Fruit fly (Drosophila melanogaster): ENCODE measurements around the gene CG32262.

Gene CG32262

dm6 chr3L:3786344-3787076, 23.5 kb downstream of the CG32262 start:
- TF ChIP-seq svp (GFP tag) (peak; percentile 44), CG1621 (tag; optimal IDR thresholded peaks at IDR 0.05) (no peak), CG9139 (GFP tag; optimal IDR thresholded peaks at IDR 0.05) (no peak), fd85E (GFP tag; optimal IDR thresholded peaks at IDR 0.05) (no peak), fkh (GFP tag; optimal IDR thresholded peaks at IDR 0.05) (peak; percentile 49), Eip93F (GFP tag; optimal IDR thresholded peaks at IDR 0.05) (no peak), net (GFP tag; optimal IDR thresholded peaks at IDR 0.05) (peak; percentile 9), CG15336 (GFP tag; IDR thresholded peaks at IDR 0.05) (peak; percentile 54; the same call in 1 of the 2 replicates), Sox15 (GFP tag; optimal IDR thresholded peaks at IDR 0.05) (peak; percentile 9), CG11294 (GFP tag; IDR thresholded peaks at IDR 0.05) (0 out of 2 replicates have a peak, but pooled peaks have one; percentile 40), dsx (GFP tag; optimal IDR thresholded peaks at IDR 0.05; ENCODE audit: poor library complexity, severe bottlenecking) (no peak), CG3919 (GFP tag; optimal IDR thresholded peaks at IDR 0.05) (no peak), Blimp-1 (GFP tag; optimal IDR thresholded peaks at IDR 0.05) (no peak), spab (GFP tag; optimal IDR thresholded peaks at IDR 0.05) (no peak), CG7368 (GFP tag; optimal IDR thresholded peaks at IDR 0.05) (no peak), CG6808 (GFP tag; optimal IDR thresholded peaks at IDR 0.05) (no peak), CG11762 (GFP tag; optimal IDR thresholded peaks at IDR 0.05; ENCODE audit: insufficient read depth) (no peak), achi (GFP tag; optimal IDR thresholded peaks at IDR 0.05) (peak; percentile 36), acj6 (GFP tag; optimal IDR thresholded peaks at IDR 0.05) (peak; percentile 5), Eip75B (GFP tag; optimal IDR thresholded peaks at IDR 0.05) (no peak), Sox14 (GFP tag; optimal IDR thresholded peaks at IDR 0.05) (no peak), CG32006 (GFP tag; optimal IDR thresholded peaks at IDR 0.05) (peak; percentile 27), pdm3 (GFP tag; optimal IDR thresholded peaks at IDR 0.05) (peak; percentile 40), CG31627 (GFP tag; optimal IDR thresholded peaks at IDR 0.05) (peak; percentile 1), Hr38 (GFP tag; optimal IDR thresholded peaks at IDR 0.05) (no peak), Lpt (GFP tag; optimal IDR thresholded peaks at IDR 0.05) (peak; percentile 16), CG10631 (GFP tag; optimal IDR thresholded peaks at IDR 0.05) (peak; percentile 4), CG16779 (tag; optimal IDR thresholded peaks at IDR 0.05) (no peak), OdsH (GFP tag; optimal IDR thresholded peaks at IDR 0.05) (peak; percentile 33), CG6792 (GFP tag; optimal IDR thresholded peaks at IDR 0.05) (peak; percentile 21), Gug (GFP tag; IDR thresholded peaks at IDR 0.05) (no peak), Ets21C (GFP tag; optimal IDR thresholded peaks at IDR 0.05) (no peak), CG34406 (GFP tag; optimal IDR thresholded peaks at IDR 0.05) (no peak), salr (GFP tag; optimal IDR thresholded peaks at IDR 0.05) (peak in 1 of 2 experiments; percentile 43), CG8119 (GFP tag; IDR thresholded peaks at IDR 0.05) (peak; percentile 51; the same call in 2 of the 3 replicates), Hr4 (GFP tag; optimal IDR thresholded peaks at IDR 0.05) (peak; percentile 46), Sox102F (GFP tag; optimal IDR thresholded peaks at IDR 0.05) (no peak), dac (GFP tag; optimal IDR thresholded peaks at IDR 0.05) (no peak), lz (GFP tag; optimal IDR thresholded peaks at IDR 0.05) (peak; percentile 7), CG6163 (GFP tag; IDR thresholded peaks at IDR 0.05) (peak; percentile 51; the same call in 1 of the 3 replicates), Eip78C (GFP tag) (peak; percentile 88), cyc (GFP tag; optimal IDR thresholded peaks at IDR 0.05) (no peak), CG10669 (GFP tag; optimal IDR thresholded peaks at IDR 0.05) (no peak), CG6276 (GFP tag; optimal IDR thresholded peaks at IDR 0.05) (no peak), Hr39 (GFP tag; optimal IDR thresholded peaks at IDR 0.05) (no peak), fd59A (GFP tag; optimal IDR thresholded peaks at IDR 0.05) (no peak), vri (GFP tag; optimal IDR thresholded peaks at IDR 0.05) (peak; percentile 28), ss (GFP tag; optimal IDR thresholded peaks at IDR 0.05) (no peak), CG4318 (GFP tag; optimal IDR thresholded peaks at IDR 0.05) (peak; percentile 22), topi (GFP tag; optimal IDR thresholded peaks at IDR 0.05) (no peak), Ets96B (tag; optimal IDR thresholded peaks at IDR 0.05) (no peak)

Measured in whole organism, prepupa.